Worm (Caenorhabditis elegans) whole organism, early embryonic: ENCODE data around the gene dnj-10.

Experiments
- B0310.2 ChIP-seq: sonication (generic microtip); optimal IDR thresholded peaks from 2 replicates; lab custom pipeline; 2016; ENCODE audit warnings: mild to moderate bottlenecking, missing genetic modification characterization, missing compliant biosample characterization
- F13C5.2 ChIP-seq: sonication (generic microtip); optimal IDR thresholded peaks from 2 replicates; lab custom pipeline; 2017; ENCODE audit warnings: mild to moderate bottlenecking, missing genetic modification characterization, inconsistent platforms, missing compliant biosample characterization
- aly-1 ChIP-seq: sonication (generic microtip); optimal IDR thresholded peaks from 2 replicates; lab custom pipeline; 2016; ENCODE audit warnings: missing genetic modification characterization, missing compliant biosample characterization
- ama-1 ChIP-seq: fragments of 150-350 bp; optimal IDR thresholded peaks from 2 replicates; lab custom pipeline; 2014
- ceh-13 ChIP-seq: fragments of 200-800 bp; sonication (Bioruptor generic); optimal IDR thresholded peaks from 2 replicates; lab custom pipeline; 2018; ENCODE audit warnings: mild to moderate bottlenecking, missing genetic modification characterization, missing compliant biosample characterization
- ceh-36 ChIP-seq: sonication (generic microtip); optimal IDR thresholded peaks from 2 replicates; lab custom pipeline; 2016; ENCODE audit warnings: missing genetic modification characterization, inconsistent platforms, missing compliant biosample characterization
- ets-7 ChIP-seq: sonication (generic microtip); optimal IDR thresholded peaks from 2 replicates; lab custom pipeline; 2016; ENCODE audit warnings: missing genotype, missing genetic modification characterization, missing compliant biosample characterization
- flt-1 ChIP-seq: fragments of 200-800 bp; sonication (Bioruptor generic); IDR thresholded peaks from 2 replicates; pipeline ENCODE4 v1.3.6; 2022; ENCODE audit warnings: missing genetic modification characterization, missing compliant biosample characterization
- hmbx-1 ChIP-seq: sonication (generic microtip); optimal IDR thresholded peaks from 2 replicates; lab custom pipeline; 2016; ENCODE audit warnings: mild to moderate bottlenecking, missing genetic modification characterization, missing compliant biosample characterization
- hmg-4 ChIP-seq: fragments of 200-800 bp; sonication (Bioruptor generic); optimal IDR thresholded peaks from 2 replicates; lab custom pipeline; 2018; ENCODE audit warnings: mild to moderate bottlenecking, missing genetic modification characterization, missing compliant biosample characterization
- hnd-1 ChIP-seq: sonication (generic microtip); optimal IDR thresholded peaks from 2 replicates; lab custom pipeline; 2016; ENCODE audit warnings: missing genetic modification characterization, missing compliant biosample characterization
- pes-1 ChIP-seq: fragments of 200-800 bp; sonication (Bioruptor generic); IDR thresholded peaks from 2 replicates; pipeline ENCODE4 v1.3.6; 2022; ENCODE audit warnings: missing genetic modification reagents, missing genetic modification characterization, missing compliant biosample characterization
- scrt-1 ChIP-seq: fragments of 200-800 bp; sonication (Bioruptor generic); IDR thresholded peaks from 2 replicates; pipeline ENCODE4 v1.3.6; 2022; ENCODE audit warnings: missing genetic modification characterization, missing compliant biosample characterization
- sea-1 ChIP-seq: fragments of 200-800 bp; sonication (Bioruptor generic); conservative IDR thresholded peaks from 2 replicates; pipeline ENCODE4 v1.3.6; 2022; ENCODE audit warnings: missing genetic modification characterization, missing compliant biosample characterization
- tbx-11 ChIP-seq: fragments of 200-800 bp; sonication (Bioruptor generic); IDR thresholded peaks from 2 replicates; pipeline ENCODE4 v1.3.6; 2022; ENCODE audit warnings: missing genetic modification characterization, missing compliant biosample characterization
- tbx-37 ChIP-seq: fragments of 200-800 bp; sonication (Bioruptor generic); conservative IDR thresholded peaks from 2 replicates; pipeline ENCODE4 v1.3.6; 2022; ENCODE audit warnings: missing genetic modification reagents, missing genetic modification characterization, missing compliant biosample characterization
- tra-4 ChIP-seq: sonication (generic microtip); optimal IDR thresholded peaks from 2 replicates; lab custom pipeline; 2017; ENCODE audit warnings: missing genetic modification characterization, missing compliant biosample characterization

The dnj-10 gene

ce11 chrIII:8636803-8637202, 5.8 kb downstream of the dnj-10 start:
- TF ChIP-seq ama-1 (lab: Kevin White, UChicago) = no peak
- no peak for TF ChIP-seq hnd-1

ce11 chrIII:8639188-8639795, 8.3 kb downstream of the dnj-10 start, which contains the start of gene fip-1:
TSS of gene fip-1 (plus strand) at chrIII:8639745.
- TF ChIP-seq scrt-1 (GFP tag; lab: Robert Waterston, UW) = peak; percentile 40; the same call in 1 of the 2 replicates
- no peak for TF ChIP-seq tbx-37 (GFP tag; lab: Robert Waterston, UW)

- no peak for TF ChIP-seq ceh-36 (tag; lab: Kevin White, UChicago)
- no peak for TF ChIP-seq ama-1 (lab: Kevin White, UChicago)
- TF ChIP-seq F13C5.2 (tag; lab: Kevin White, UChicago) = no peak
- TF ChIP-seq tbx-37 (GFP tag; lab: Robert Waterston, UW) = no peak
- TF ChIP-seq pes-1 (GFP tag; lab: Robert Waterston, UW) = no peak
- no peak for TF ChIP-seq ceh-13 (GFP tag; lab: Kevin White, UChicago)
- no peak for TF ChIP-seq sea-1 (GFP tag; lab: Robert Waterston, UW)
- no peak for TF ChIP-seq flt-1 (GFP tag; lab: Robert Waterston, UW)
- no peak for TF ChIP-seq B0310.2 (tag; lab: Kevin White, UChicago)
- TF ChIP-seq ets-7 (tag; lab: Kevin White, UChicago) = no peak
- TF ChIP-seq aly-1 (tag; lab: Kevin White, UChicago) = no peak
- TF ChIP-seq hmg-4 = no peak
- no peak for TF ChIP-seq tbx-11
- TF ChIP-seq hmbx-1 = no peak
- no peak for TF ChIP-seq hnd-1
- TF ChIP-seq scrt-1 (GFP tag; lab: Robert Waterston, UW) = no peak
- no peak for TF ChIP-seq tra-4
These were observed 12.7 kb downstream of the dnj-10 start, which contains the start of gene twk-7 for ce11 chrIII:8643639-8644038. TSS of gene twk-7 (minus strand) at chrIII:8643739.

DNA sequence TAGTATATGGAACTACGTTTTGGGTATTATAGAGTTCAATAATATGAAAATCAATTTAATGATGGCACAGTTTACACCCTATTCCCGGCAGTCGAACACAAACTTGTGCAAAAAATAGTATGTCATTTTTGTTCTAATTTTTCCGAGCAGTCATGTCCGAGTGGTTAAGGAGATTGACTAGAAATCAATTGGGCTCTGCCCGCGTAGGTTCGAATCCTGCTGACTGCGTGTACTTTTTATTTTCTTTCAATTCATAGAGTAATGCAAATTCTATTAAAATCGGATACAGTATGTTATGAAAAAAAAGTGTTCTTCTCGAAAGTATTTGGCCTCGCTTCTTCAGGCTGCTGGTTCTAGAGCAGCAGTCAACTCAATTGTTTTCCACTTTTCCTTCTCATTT, 15.1 kb downstream of the dnj-10 start:
- TF ChIP-seq pes-1 (GFP tag; lab: Robert Waterston, UW) (no peak), ets-7 (tag; lab: Kevin White, UChicago) (no peak), ceh-36 (tag; lab: Kevin White, UChicago) (no peak), scrt-1 (GFP tag; lab: Robert Waterston, UW) (no peak), ama-1 (lab: Kevin White, UChicago) (no peak), B0310.2 (tag; lab: Kevin White, UChicago) (no peak), tra-4 (no peak), aly-1 (tag; lab: Kevin White, UChicago) (no peak), hmg-4 (no peak), ceh-13 (GFP tag; lab: Kevin White, UChicago) (no peak), flt-1 (GFP tag; lab: Robert Waterston, UW) (no peak), F13C5.2 (tag; lab: Kevin White, UChicago) (no peak), sea-1 (GFP tag; lab: Robert Waterston, UW) (no peak), tbx-37 (GFP tag; lab: Robert Waterston, UW) (no peak), hmbx-1 (no peak), tbx-11 (no peak), hnd-1 (no peak)

DNA sequence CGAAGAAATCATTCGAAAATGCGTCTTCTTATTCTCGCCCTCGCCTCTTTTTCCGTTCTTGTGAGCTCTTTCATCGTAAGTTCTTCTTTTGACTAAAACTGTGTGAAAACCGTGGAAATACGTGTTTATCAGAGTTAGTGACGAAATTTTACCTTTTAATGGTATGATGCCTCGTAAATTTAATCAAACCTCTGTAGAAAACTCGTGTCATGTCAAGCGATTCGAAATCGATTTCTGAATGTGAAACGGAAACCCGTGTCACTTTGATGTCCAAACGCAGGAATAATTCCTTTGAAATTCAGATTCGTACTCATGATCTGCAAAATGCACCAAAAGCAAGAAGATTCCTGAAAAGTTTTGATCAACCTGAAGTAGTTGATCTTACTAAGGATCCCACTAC, 17.6 kb downstream of the dnj-10 start, which contains the start of gene F22B7.3:
Gene F22B7.3, plus strand, starts transcription at position 301 of the 400 bp plus-strand sequence.
- no peak for TF ChIP-seq scrt-1 (GFP tag; lab: Robert Waterston, UW)
- TF ChIP-seq pes-1 (GFP tag; lab: Robert Waterston, UW) = no peak
- no peak for TF ChIP-seq ama-1 (lab: Kevin White, UChicago)
- no peak for TF ChIP-seq flt-1 (GFP tag; lab: Robert Waterston, UW)
- TF ChIP-seq ceh-36 (tag; lab: Kevin White, UChicago) = no peak
- no peak for TF ChIP-seq tbx-11
- TF ChIP-seq hmbx-1 = no peak
- TF ChIP-seq hnd-1 = no peak

DNA sequence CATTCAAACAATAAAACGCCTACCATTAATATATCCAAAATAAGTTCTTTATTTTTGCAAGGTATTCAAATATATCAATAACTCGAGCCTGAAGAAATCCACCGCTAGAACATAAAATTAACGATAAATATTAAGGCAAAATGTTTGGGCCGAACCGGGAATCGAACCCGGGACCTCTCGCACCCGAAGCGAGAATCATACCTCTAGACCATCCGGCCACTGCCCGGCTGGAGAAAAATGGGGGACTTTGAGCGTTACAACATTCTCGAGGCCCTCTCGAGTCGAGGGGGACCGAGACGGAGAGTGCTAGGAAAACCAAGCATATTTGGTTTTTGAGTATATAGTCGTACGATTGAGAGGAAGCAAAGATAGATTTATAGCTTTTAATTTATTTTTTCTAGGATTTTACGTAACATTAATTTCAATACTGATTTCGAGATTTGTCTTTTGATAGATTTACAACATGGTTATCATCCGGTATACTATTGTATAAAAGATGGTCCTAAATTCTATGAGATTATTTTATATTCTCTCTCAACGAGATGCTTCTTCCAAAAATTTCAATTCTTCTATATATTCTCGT, 19.4 kb downstream of the dnj-10 start, which contains the start of gene flp-23:
Gene flp-23, plus strand, starts transcription at position 533 of the 583 bp plus-strand sequence.
- TF ChIP-seq tra-4 (peak; percentile 59), ama-1 (lab: Kevin White, UChicago) (no peak), hmg-4 (peak; percentile 85), aly-1 (tag; lab: Kevin White, UChicago) (peak; percentile 88), ets-7 (tag; lab: Kevin White, UChicago) (peak; percentile 58), F13C5.2 (tag; lab: Kevin White, UChicago) (peak; percentile 87), hmbx-1 (peak; percentile 48), pes-1 (GFP tag; lab: Robert Waterston, UW) (peak; percentile 91), ceh-36 (tag; lab: Kevin White, UChicago) (peak; percentile 79), scrt-1 (GFP tag; lab: Robert Waterston, UW) (peak; percentile 90), ceh-13 (GFP tag; lab: Kevin White, UChicago) (peak; percentile 69), B0310.2 (tag; lab: Kevin White, UChicago) (peak; percentile 45), sea-1 (GFP tag; lab: Robert Waterston, UW) (peak; percentile 89), tbx-37 (GFP tag; lab: Robert Waterston, UW) (peak; percentile 80; the same call in 1 of the 2 replicates), hnd-1 (peak; percentile 60), tbx-11 (peak; percentile 74), flt-1 (GFP tag; lab: Robert Waterston, UW) (peak; percentile 87)

DNA sequence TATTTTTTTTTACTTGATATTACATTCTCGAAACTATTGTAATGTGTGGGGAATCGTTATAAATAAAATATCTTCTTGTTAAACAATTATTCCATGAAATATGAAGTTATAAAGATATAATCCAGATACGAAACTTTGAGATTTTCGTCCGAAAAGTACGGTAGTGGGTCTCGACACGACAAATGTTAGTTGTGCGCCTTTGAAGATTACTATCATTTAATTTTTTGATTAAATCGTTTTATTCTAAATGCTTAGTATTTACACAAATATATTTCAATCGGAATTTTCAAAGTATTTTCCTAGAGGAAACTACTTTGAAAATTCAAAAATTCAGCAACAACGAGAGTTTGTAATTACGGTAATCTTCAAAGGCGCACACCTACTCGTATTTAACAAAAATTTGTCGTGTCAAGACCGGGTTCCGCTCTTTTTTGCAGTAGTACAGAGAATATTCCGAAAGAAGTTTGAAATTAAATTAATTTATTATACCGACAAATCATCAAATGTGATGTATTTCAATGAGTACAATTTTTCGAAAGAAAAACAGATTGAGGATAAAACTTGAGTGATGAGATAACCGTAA, 21.2 kb downstream of the dnj-10 start:
- TF ChIP-seq sea-1 (GFP tag; lab: Robert Waterston, UW) (no peak), ets-7 (tag; lab: Kevin White, UChicago) (no peak), tbx-37 (GFP tag; lab: Robert Waterston, UW) (no peak), scrt-1 (GFP tag; lab: Robert Waterston, UW) (no peak), ama-1 (lab: Kevin White, UChicago) (no peak), hmg-4 (no peak), ceh-36 (tag; lab: Kevin White, UChicago) (no peak)
